Worm (Caenorhabditis elegans): Measurements from ENCODE around the gene Y113G7A.16.

- TF ChIP-seq elt-3 (tag; optimal IDR thresholded peaks at IDR 0.05) (no peak), sox-4 (tag; optimal IDR thresholded peaks at IDR 0.05) (no peak), efl-3 (GFP tag; optimal IDR thresholded peaks at IDR 0.05) (no peak), xbp-1 (tag; optimal IDR thresholded peaks at IDR 0.05) (no peak), dpl-1 (GFP tag; optimal IDR thresholded peaks at IDR 0.05) (no peak), egl-27 (tag; optimal IDR thresholded peaks at IDR 0.05) (no peak), skn-1 (tag; optimal IDR thresholded peaks at IDR 0.05) (no peak), mab-9 (GFP tag; IDR thresholded peaks at IDR 0.05) (no peak), snpc-4 (tag; optimal IDR thresholded peaks at IDR 0.05) (no peak), ceh-8 (GFP tag; optimal IDR thresholded peaks at IDR 0.05) (no peak), nhr-11 (tag; optimal IDR thresholded peaks at IDR 0.05) (no peak)
These were observed 39.1 kb upstream of the Y113G7A.16 start for ce11 chrV:19998203-19998836.

Data from whole organism, L1 larva.